Worm (Caenorhabditis elegans): Measurements from ENCODE around the gene vang-1.

Gene vang-1

DNA sequence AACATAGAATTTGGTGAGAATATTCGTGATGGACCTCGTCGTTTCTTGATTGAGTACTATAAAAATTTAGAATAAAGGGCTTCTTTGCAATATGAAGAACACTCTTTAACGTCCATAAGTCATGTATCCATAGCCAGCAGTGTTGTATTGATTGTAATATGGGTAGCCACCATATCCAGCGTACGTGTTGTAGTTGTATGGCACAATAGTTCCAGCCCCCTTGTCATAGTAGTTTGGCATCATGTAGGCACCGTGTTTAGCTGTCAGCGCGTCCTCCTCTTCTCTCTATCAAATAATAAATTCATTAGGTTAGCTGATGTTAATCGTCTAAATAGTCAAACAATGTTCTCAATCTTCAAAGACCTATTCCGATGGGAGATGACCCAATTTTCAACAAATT is 12.4 kb upstream of the vang-1 start:
- TF ChIP-seq nhr-11 (tag; optimal IDR thresholded peaks at IDR 0.05), result no peak
- TF ChIP-seq nhr-23 (tag; optimal IDR thresholded peaks at IDR 0.05), result peak; percentile 51
- TF ChIP-seq hmg-11 (tag; optimal IDR thresholded peaks at IDR 0.05), result no peak

DNA sequence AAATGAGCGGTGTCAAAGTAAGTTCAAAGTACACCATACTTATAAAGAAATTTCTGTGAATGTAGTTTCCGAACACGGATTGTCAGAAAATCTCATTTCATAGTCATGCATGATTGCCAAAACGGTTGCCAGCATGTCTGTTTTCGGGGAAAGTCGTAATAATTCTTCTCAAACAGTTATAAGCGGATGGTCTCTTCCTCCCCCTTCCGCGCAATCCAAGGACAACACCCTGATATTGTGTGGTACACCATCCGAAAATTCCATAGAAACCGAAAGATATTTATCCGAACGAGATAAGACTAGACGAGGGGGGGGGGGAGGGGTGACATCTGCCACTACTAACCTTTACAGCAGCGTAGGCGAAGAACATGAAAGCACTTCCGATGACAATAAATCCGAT is 11.1 kb upstream of the vang-1 start:
- no peak for TF ChIP-seq nhr-77 (tag; optimal IDR thresholded peaks at IDR 0.05)
- TF ChIP-seq unc-62 (GFP tag; optimal IDR thresholded peaks at IDR 0.05), result no peak
- no peak for TF ChIP-seq egl-27 (tag; optimal IDR thresholded peaks at IDR 0.05)

DNA sequence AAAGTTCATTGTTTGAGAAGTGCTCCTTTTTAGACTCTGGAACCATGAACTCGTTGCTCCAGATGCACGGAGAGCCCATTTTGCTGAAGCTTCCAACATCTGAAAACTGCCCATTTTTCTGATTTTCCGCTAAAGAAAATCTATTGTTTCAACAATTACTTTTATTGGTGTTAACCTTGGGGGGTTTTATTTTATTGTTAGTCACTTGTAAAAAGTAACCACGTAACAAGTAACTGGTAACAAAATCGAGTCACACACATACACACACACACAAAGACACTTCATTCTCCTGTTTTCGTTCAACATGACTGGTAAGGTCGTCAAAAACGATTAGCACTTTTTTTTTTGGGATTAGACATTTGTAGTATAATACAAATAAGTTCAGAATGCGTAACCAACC is 8.2 kb upstream of the vang-1 start:
- TF ChIP-seq lsy-12 (tag; optimal IDR thresholded peaks at IDR 0.05) (no peak), nhr-11 (tag; optimal IDR thresholded peaks at IDR 0.05) (no peak), unc-62 (GFP tag; optimal IDR thresholded peaks at IDR 0.05) (no peak), nhr-28 (tag; optimal IDR thresholded peaks at IDR 0.05) (no peak), pqm-1 (tag; optimal IDR thresholded peaks at IDR 0.05) (no peak), fkh-10 (GFP tag; optimal IDR thresholded peaks at IDR 0.05) (no peak), ama-1 (optimal IDR thresholded peaks at IDR 0.05) (no peak), fos-1 (tag; optimal IDR thresholded peaks at IDR 0.05) (no peak), ceh-9 (tag; optimal IDR thresholded peaks at IDR 0.05) (no peak), unc-39 (tag; optimal IDR thresholded peaks at IDR 0.05) (no peak), nhr-12 (tag; optimal IDR thresholded peaks at IDR 0.05) (no peak), fkh-2 (tag; optimal IDR thresholded peaks at IDR 0.05) (no peak), nhr-43 (tag; optimal IDR thresholded peaks at IDR 0.05; ENCODE audit: poor library complexity, severe bottlenecking) (no peak), jun-1 (tag; optimal IDR thresholded peaks at IDR 0.05) (no peak), ceh-28 (tag; optimal IDR thresholded peaks at IDR 0.05) (no peak), eor-1 (tag; optimal IDR thresholded peaks at IDR 0.05) (no peak), tbx-2 (tag; optimal IDR thresholded peaks at IDR 0.05) (no peak), elt-1 (tag; optimal IDR thresholded peaks at IDR 0.05) (no peak)

ce11 chrX:2879529-2880265 is 6.0 kb upstream of the vang-1 start, which contains the start of gene F53B3.5:
F53B3.5 (minus strand) TSS chrX:2879579.
- no peak for TF ChIP-seq elt-3 (tag; optimal IDR thresholded peaks at IDR 0.05)
- peak; percentile 79 for TF ChIP-seq nhr-25 (tag; optimal IDR thresholded peaks at IDR 0.05)
- peak; percentile 66 for TF ChIP-seq nhr-23 (tag; optimal IDR thresholded peaks at IDR 0.05)
- TF ChIP-seq nfya-1 (tag; optimal IDR thresholded peaks at IDR 0.05; ENCODE audit: insufficient read depth), result no peak

- TF ChIP-seq pqm-1 (tag; optimal IDR thresholded peaks at IDR 0.05) (no peak), lin-39 (tag; optimal IDR thresholded peaks at IDR 0.05) (no peak), egl-27 (tag; optimal IDR thresholded peaks at IDR 0.05) (no peak), hmg-11 (tag; optimal IDR thresholded peaks at IDR 0.05) (no peak), ama-1 (optimal IDR thresholded peaks at IDR 0.05) (peak; percentile 51), daf-12 (tag; optimal IDR thresholded peaks at IDR 0.05) (no peak), jun-1 (tag; optimal IDR thresholded peaks at IDR 0.05) (no peak), elt-3 (tag; optimal IDR thresholded peaks at IDR 0.05) (no peak), ztf-4 (tag; optimal IDR thresholded peaks at IDR 0.05) (no peak), nhr-43 (tag; optimal IDR thresholded peaks at IDR 0.05; ENCODE audit: poor library complexity, severe bottlenecking) (peak; percentile 72), nhr-23 (tag; optimal IDR thresholded peaks at IDR 0.05) (peak; percentile 57), nhr-67 (tag; optimal IDR thresholded peaks at IDR 0.05) (no peak)
Measured at ce11 chrX:2890041-2890650, 4.5 kb downstream of the vang-1 start.

- TF ChIP-seq zag-1 (tag; optimal IDR thresholded peaks at IDR 0.05) (no peak), unc-62 (GFP tag; optimal IDR thresholded peaks at IDR 0.05) (peak; percentile 67), eor-1 (tag; optimal IDR thresholded peaks at IDR 0.05) (no peak), mml-1 (tag; optimal IDR thresholded peaks at IDR 0.05) (no peak), nhr-237 (tag; optimal IDR thresholded peaks at IDR 0.05) (no peak), nhr-77 (tag; optimal IDR thresholded peaks at IDR 0.05) (no peak), ceh-28 (tag; optimal IDR thresholded peaks at IDR 0.05) (peak; percentile 55), egl-27 (tag; optimal IDR thresholded peaks at IDR 0.05) (no peak), lsy-12 (tag; optimal IDR thresholded peaks at IDR 0.05) (no peak), nhr-43 (tag; optimal IDR thresholded peaks at IDR 0.05; ENCODE audit: poor library complexity, severe bottlenecking) (peak; percentile 96), hmg-11 (tag; optimal IDR thresholded peaks at IDR 0.05) (no peak), R02D3.7 (tag; optimal IDR thresholded peaks at IDR 0.05) (no peak), ztf-4 (tag; optimal IDR thresholded peaks at IDR 0.05) (no peak), skn-1 (tag; optimal IDR thresholded peaks at IDR 0.05) (no peak), sea-2 (GFP tag; optimal IDR thresholded peaks at IDR 0.05) (no peak), nhr-11 (tag; optimal IDR thresholded peaks at IDR 0.05) (no peak), nhr-28 (tag; optimal IDR thresholded peaks at IDR 0.05) (no peak), nhr-25 (tag; optimal IDR thresholded peaks at IDR 0.05) (peak; percentile 89), daf-12 (tag; optimal IDR thresholded peaks at IDR 0.05) (no peak), lin-15B (tag; optimal IDR thresholded peaks at IDR 0.05) (no peak), ceh-82 (tag; optimal IDR thresholded peaks at IDR 0.05) (no peak), fkh-2 (tag; optimal IDR thresholded peaks at IDR 0.05) (no peak), ceh-9 (tag; optimal IDR thresholded peaks at IDR 0.05) (no peak), elt-3 (tag; optimal IDR thresholded peaks at IDR 0.05) (peak; percentile 64 to 84 (median 74)), ama-1 (optimal IDR thresholded peaks at IDR 0.05) (peak; percentile 89)
Measured at ce11 chrX:2891141-2891739, 5.6 kb downstream of the vang-1 start, which contains the start of gene B0410.3. B0410.3 (minus strand) TSS chrX:2891491.
